Worm (Caenorhabditis elegans): ENCODE results near the gene Y32F6A.4.

DNA sequence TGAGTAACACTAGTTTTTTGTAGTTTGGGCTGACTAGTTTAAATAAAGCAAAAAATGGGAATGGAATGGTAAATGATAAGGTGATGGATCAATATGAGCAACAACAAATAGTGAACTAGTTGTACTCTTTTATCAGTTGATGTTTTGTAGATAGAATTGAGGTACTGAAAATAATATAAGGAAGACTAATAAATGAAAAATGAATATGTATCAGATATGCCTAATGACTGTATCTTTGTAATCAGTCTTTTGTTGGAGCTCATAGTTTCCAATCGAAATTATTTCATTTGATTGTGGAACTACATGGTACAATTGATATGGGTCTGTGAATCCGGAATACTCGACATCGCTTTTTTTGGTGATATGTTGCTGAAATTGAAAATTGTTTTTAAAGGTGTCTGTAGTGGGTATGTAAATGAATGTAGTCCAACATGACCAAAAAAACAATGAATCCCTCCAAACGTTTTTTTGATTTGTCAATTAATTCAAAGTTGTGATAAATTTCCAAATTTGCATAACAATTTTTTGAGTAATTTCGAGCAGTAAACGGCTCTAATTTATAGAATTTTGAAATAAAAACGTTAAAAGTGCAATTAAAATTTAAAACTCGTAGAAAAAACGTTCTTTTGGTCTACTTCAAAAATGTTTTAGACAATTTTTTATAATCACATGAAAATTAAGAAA lies 23.7 kb downstream of the Y32F6A.4 start, which contains the start of gene F15H10.12:
- no peak for TF ChIP-seq elt-1 (tag; optimal IDR thresholded peaks at IDR 0.05)
- TF ChIP-seq nfya-1 (tag; optimal IDR thresholded peaks at IDR 0.05; ENCODE audit: insufficient read depth) = no peak
- TF ChIP-seq daf-12 (tag; optimal IDR thresholded peaks at IDR 0.05) = no peak
- TF ChIP-seq nhr-11 (tag; optimal IDR thresholded peaks at IDR 0.05) = no peak
- TF ChIP-seq unc-39 (tag; optimal IDR thresholded peaks at IDR 0.05) = no peak
- TF ChIP-seq mdl-1 (tag; optimal IDR thresholded peaks at IDR 0.05) = no peak
- TF ChIP-seq tbx-2 (tag; optimal IDR thresholded peaks at IDR 0.05) = no peak
- TF ChIP-seq nhr-12 (tag; optimal IDR thresholded peaks at IDR 0.05) = no peak
- TF ChIP-seq nhr-237 (tag; optimal IDR thresholded peaks at IDR 0.05) = no peak
- TF ChIP-seq nhr-43 (tag; optimal IDR thresholded peaks at IDR 0.05; ENCODE audit: poor library complexity, severe bottlenecking) = no peak

All from whole organism, L3 larva.